Worm (Caenorhabditis elegans) whole organism, L3 larva: ENCODE data around the gene W10G6.6.
"Not testable (repeated sequence)": the region's sequence is repeated elsewhere in the genome, so short reads cannot be mapped to it uniquely, and the experiment has no call there.

ENCODE experiments used
- R02D3.7 ChIP-seq: fragments of 150-350 bp; optimal IDR thresholded peaks from 2 replicates; lab custom pipeline; 2014; ENCODE audit warnings: missing biosample characterization, missing genetic modification characterization
- ZK546.5 ChIP-seq: sonication (generic microtip); optimal IDR thresholded peaks from 2 replicates; lab custom pipeline; 2017; ENCODE audit warnings: missing biosample characterization, missing genetic modification characterization
- ceh-16 ChIP-seq: sonication (generic microtip); optimal IDR thresholded peaks from 2 replicates; lab custom pipeline; 2017; ENCODE audit warnings: missing biosample characterization, missing genetic modification characterization
- ceh-28 ChIP-seq: fragments of 150-350 bp; optimal IDR thresholded peaks from 2 replicates; lab custom pipeline; 2014; ENCODE audit warnings: missing biosample characterization, missing genetic modification reagents, missing genetic modification characterization
- ceh-82 ChIP-seq: fragments of 150-350 bp; optimal IDR thresholded peaks from 2 replicates; lab custom pipeline; 2014; ENCODE audit warnings: missing biosample characterization, missing genetic modification characterization
- ceh-9 ChIP-seq: sonication (generic microtip); optimal IDR thresholded peaks from 2 replicates; lab custom pipeline; 2018; ENCODE audit warnings: missing biosample characterization, missing genetic modification characterization
- daf-12 ChIP-seq: fragments of 150-350 bp; optimal IDR thresholded peaks from 2 replicates; lab custom pipeline; 2014; ENCODE audit warnings: missing biosample characterization, missing genetic modification reagents, missing genetic modification characterization
- egl-5 ChIP-seq: fragments of 150-350 bp; optimal IDR thresholded peaks from 2 replicates; lab custom pipeline; 2017; ENCODE audit warnings: missing biosample characterization, missing genetic modification reagents, missing genetic modification characterization, inconsistent platforms
- elt-1 ChIP-seq: fragments of 150-350 bp; optimal IDR thresholded peaks from 2 replicates; lab custom pipeline; 2014; ENCODE audit warnings: missing biosample characterization, missing genetic modification characterization
- elt-2 ChIP-seq: sonication (generic microtip); optimal IDR thresholded peaks from 2 replicates; lab custom pipeline; 2016; ENCODE audit warnings: missing genetic modification reagents, mild to moderate bottlenecking, missing genetic modification characterization, missing compliant biosample characterization
- elt-3 ChIP-seq, 3 experiments: fragments of 150-350 bp in 1 of 3; sonication (generic microtip) in 2 of 3; optimal IDR thresholded peaks; 2 replicates in 2 of 3; 4 replicates in 1 of 3; lab custom pipeline; 2014 to 2017; ENCODE audit warnings: missing biosample characterization in 3 of 3, missing genetic modification characterization in 3 of 3
- eor-1 ChIP-seq, 2 experiments: fragments of 150-350 bp; optimal IDR thresholded peaks; 2 replicates each; lab custom pipeline; 2014 to 2018; ENCODE audit warnings: missing biosample characterization in 2 of 2, missing genetic modification characterization in 2 of 2
- fkh-10 ChIP-seq: sonication (generic microtip); optimal IDR thresholded peaks from 2 replicates; lab custom pipeline; 2017; ENCODE audit warnings: missing biosample characterization, missing genetic modification reagents, missing genetic modification characterization
- fkh-2 ChIP-seq: fragments of 150-350 bp; optimal IDR thresholded peaks from 2 replicates; lab custom pipeline; 2014; ENCODE audit warnings: missing biosample characterization, missing genetic modification reagents, missing genetic modification characterization
- fos-1 ChIP-seq: fragments of 150-350 bp; optimal IDR thresholded peaks from 2 replicates; lab custom pipeline; 2014; ENCODE audit warnings: missing biosample characterization, missing genetic modification characterization
- hmg-11 ChIP-seq: sonication (generic microtip); optimal IDR thresholded peaks from 2 replicates; lab custom pipeline; 2016; ENCODE audit warnings: missing genetic modification characterization, missing compliant biosample characterization
- jun-1 ChIP-seq: fragments of 150-350 bp; optimal IDR thresholded peaks from 2 replicates; lab custom pipeline; 2014; ENCODE audit warnings: missing biosample characterization, missing genetic modification reagents, missing genetic modification characterization
- lin-15B ChIP-seq: fragments of 150-350 bp; optimal IDR thresholded peaks from 2 replicates; lab custom pipeline; 2014; ENCODE audit warnings: missing biosample characterization, missing genetic modification characterization
- lin-39 ChIP-seq: fragments of 150-350 bp; optimal IDR thresholded peaks from 2 replicates; lab custom pipeline; 2018; ENCODE audit warnings: missing biosample characterization, missing genetic modification reagents, missing genetic modification characterization
- lsy-12 ChIP-seq: sonication (generic microtip); optimal IDR thresholded peaks from 2 replicates; lab custom pipeline; 2016; ENCODE audit warnings: mild to moderate bottlenecking, missing genetic modification characterization, missing compliant biosample characterization
- mdl-1 ChIP-seq: fragments of 150-350 bp; optimal IDR thresholded peaks from 2 replicates; lab custom pipeline; 2014; ENCODE audit warnings: missing biosample characterization, missing genetic modification characterization
- mml-1 ChIP-seq: fragments of 150-350 bp; sonication (generic microtip); optimal IDR thresholded peaks from 3 replicates; lab custom pipeline; 2014; ENCODE audit warnings: missing biosample characterization, missing genetic modification characterization
- nfya-1 ChIP-seq: sonication (generic microtip); optimal IDR thresholded peaks from 2 replicates; lab custom pipeline; 2017; ENCODE audit warnings: missing genetic modification characterization, mild to moderate bottlenecking, missing compliant biosample characterization, antibody characterized with exemption, moderate library complexity; ENCODE audit not compliant: insufficient read depth
- nhr-11 ChIP-seq: fragments of 150-350 bp; optimal IDR thresholded peaks from 2 replicates; lab custom pipeline; 2014; ENCODE audit warnings: missing biosample characterization, missing genetic modification characterization
- nhr-12 ChIP-seq: fragments of 150-350 bp; optimal IDR thresholded peaks from 2 replicates; lab custom pipeline; 2014; ENCODE audit warnings: missing biosample characterization, missing genetic modification characterization
- nhr-23 ChIP-seq: fragments of 150-350 bp; optimal IDR thresholded peaks from 2 replicates; lab custom pipeline; 2014; ENCODE audit warnings: missing biosample characterization, missing genetic modification reagents, missing genetic modification characterization
- nhr-237 ChIP-seq: fragments of 150-350 bp; optimal IDR thresholded peaks from 2 replicates; lab custom pipeline; 2014; ENCODE audit warnings: missing biosample characterization, missing genetic modification characterization
- nhr-28 ChIP-seq: fragments of 150-350 bp; optimal IDR thresholded peaks from 2 replicates; lab custom pipeline; 2014; ENCODE audit warnings: missing biosample characterization, missing genetic modification characterization
- nhr-43 ChIP-seq: sonication (generic microtip); optimal IDR thresholded peaks from 2 replicates; lab custom pipeline; 2016; ENCODE audit warnings: mild to moderate bottlenecking, missing genetic modification characterization, missing compliant biosample characterization; ENCODE audit not compliant: poor library complexity, severe bottlenecking
- nhr-76 ChIP-seq: fragments of 150-350 bp; sonication (generic microtip); optimal IDR thresholded peaks from 5 replicates; lab custom pipeline; 2014; ENCODE audit warnings: missing biosample characterization, missing genetic modification characterization
- nhr-77 ChIP-seq: fragments of 150-350 bp; optimal IDR thresholded peaks from 2 replicates; lab custom pipeline; 2014; ENCODE audit warnings: missing biosample characterization, missing genetic modification characterization
- pqm-1 ChIP-seq: fragments of 150-350 bp; optimal IDR thresholded peaks from 2 replicates; lab custom pipeline; 2017; ENCODE audit warnings: missing biosample characterization, missing genetic modification characterization, inconsistent platforms
- sea-2 ChIP-seq: fragments of 150-350 bp; sonication (generic microtip); optimal IDR thresholded peaks from 4 replicates; lab custom pipeline; 2014; ENCODE audit warnings: missing biosample characterization, missing genetic modification reagents, missing genetic modification characterization
- skn-1 ChIP-seq: fragments of 150-350 bp; optimal IDR thresholded peaks from 2 replicates; lab custom pipeline; 2014; ENCODE audit warnings: missing biosample characterization, missing genetic modification characterization
- snpc-4 ChIP-seq: fragments of 150-350 bp; optimal IDR thresholded peaks from 2 replicates; lab custom pipeline; 2014; ENCODE audit warnings: missing biosample characterization, missing genetic modification characterization
- tbx-2 ChIP-seq: sonication (generic microtip); optimal IDR thresholded peaks from 2 replicates; lab custom pipeline; 2016; ENCODE audit warnings: mild to moderate bottlenecking, missing genetic modification characterization, missing compliant biosample characterization
- unc-39 ChIP-seq: sonication (generic microtip); optimal IDR thresholded peaks from 4 replicates; lab custom pipeline; 2017; ENCODE audit warnings: missing biosample characterization, missing genetic modification characterization
- zag-1 ChIP-seq: fragments of 150-350 bp; optimal IDR thresholded peaks from 2 replicates; lab custom pipeline; 2014; ENCODE audit warnings: missing biosample characterization, missing genetic modification characterization
- ztf-4 ChIP-seq: fragments of 150-350 bp; optimal IDR thresholded peaks from 2 replicates; lab custom pipeline; 2014; ENCODE audit warnings: missing biosample characterization, missing genetic modification characterization

W10G6.6 gene

DNA sequence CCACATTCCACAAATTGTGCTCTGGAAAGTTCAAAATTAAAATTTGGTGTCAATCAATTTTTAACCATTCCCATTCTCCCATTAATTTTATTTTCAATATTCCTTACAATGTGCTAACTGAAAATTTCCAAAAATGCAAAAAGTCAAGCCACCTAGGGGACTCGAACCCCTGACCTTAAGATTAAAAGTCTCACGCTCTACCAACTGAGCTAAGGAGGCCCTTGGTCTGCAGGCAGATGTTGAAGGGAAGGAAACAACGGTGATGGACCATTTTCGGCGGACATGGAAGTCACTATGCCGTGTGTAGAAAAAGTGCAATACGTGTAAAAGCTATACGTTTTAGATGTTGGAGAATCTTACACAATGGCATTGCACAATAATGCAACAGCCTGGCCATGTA, 32.8 kb downstream of the W10G6.6 start:
- TF ChIP-seq ceh-82 (no peak), pqm-1 (no peak), fos-1 (no peak), nhr-77 (tag; lab: Kevin White, UChicago) (no peak), elt-1 (tag; lab: Kevin White, UChicago) (no peak), lin-15B (no peak), fkh-2 (tag; lab: Kevin White, UChicago) (no peak), nhr-12 (tag; lab: Kevin White, UChicago) (no peak), eor-1 (tag; optimal IDR thresholded peaks at IDR 0.05; lab: Kevin White, UChicago) (no peak), nhr-237 (no peak), nhr-11 (tag; lab: Kevin White, UChicago) (no peak), nhr-28 (no peak), ceh-28 (no peak), fkh-10 (GFP tag; lab: Kevin White, UChicago) (no peak), snpc-4 (tag; lab: Kevin White, UChicago) (no peak), nhr-43 (tag; lab: Kevin White, UChicago) (no peak), elt-3 (tag; optimal IDR thresholded peaks at IDR 0.05; lab: Kevin White, UChicago) (no peak), nhr-23 (tag; lab: Kevin White, UChicago) (no peak)

DNA sequence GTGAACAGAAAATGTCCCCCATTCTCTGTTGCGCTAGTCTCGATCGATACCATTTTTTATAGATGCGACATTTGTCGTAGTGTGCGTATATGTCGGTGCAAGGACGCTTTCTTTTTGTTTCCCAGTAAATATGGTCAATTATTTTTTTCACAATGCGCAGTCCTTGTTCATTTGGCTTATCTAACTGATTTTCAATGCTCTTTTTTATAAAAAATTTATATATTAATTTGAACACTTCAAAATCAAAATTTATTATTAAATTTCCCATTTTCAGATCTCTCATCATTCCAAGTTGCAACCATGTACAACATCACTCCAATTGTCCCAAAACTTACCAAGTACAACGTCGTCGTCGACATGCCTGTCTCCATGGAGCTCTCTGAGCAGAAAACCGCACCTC, 33.5 kb downstream of the W10G6.6 start, which contains the start of gene F23A7.1:
Gene F23A7.1 (plus strand): TSS at position 301 of the 400 bp plus-strand sequence.
- TF ChIP-seq pqm-1 (no peak), lin-39 (tag; lab: Kevin White, UChicago) (no peak), zag-1 (no peak), sea-2 (GFP tag; lab: Kevin White, UChicago) (no peak), lsy-12 (no peak), nhr-43 (tag; lab: Kevin White, UChicago) (no peak)

DNA sequence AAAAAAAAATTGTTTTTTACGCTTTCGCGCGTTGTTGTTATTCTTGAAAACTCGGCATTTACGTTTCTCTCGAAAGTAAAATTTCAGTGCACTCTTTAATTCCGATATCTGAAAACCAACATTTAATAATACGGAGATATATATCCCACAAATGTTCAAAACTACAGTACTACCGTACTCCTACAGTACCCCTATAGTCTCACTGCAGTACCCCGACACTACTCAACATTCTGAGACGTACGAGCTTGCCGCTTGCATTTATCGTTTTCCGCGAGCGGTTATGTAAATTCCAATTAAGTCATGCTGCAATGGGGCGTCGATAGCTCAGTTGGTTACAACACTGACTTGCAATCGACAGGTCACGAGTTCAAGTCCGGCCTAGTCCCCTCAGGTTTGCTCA, 37.5 kb downstream of the W10G6.6 start, which contains the start of gene F23A7.8:
Gene F23A7.8 (plus strand): TSS at position 301 of the 400 bp plus-strand sequence.
- not testable (repeated sequence) for TF ChIP-seq elt-3 (tag; optimal IDR thresholded peaks at IDR 0.05; lab: Kevin White, UChicago); nhr-12 (tag; lab: Kevin White, UChicago); egl-5 (tag; lab: Kevin White, UChicago)

DNA sequence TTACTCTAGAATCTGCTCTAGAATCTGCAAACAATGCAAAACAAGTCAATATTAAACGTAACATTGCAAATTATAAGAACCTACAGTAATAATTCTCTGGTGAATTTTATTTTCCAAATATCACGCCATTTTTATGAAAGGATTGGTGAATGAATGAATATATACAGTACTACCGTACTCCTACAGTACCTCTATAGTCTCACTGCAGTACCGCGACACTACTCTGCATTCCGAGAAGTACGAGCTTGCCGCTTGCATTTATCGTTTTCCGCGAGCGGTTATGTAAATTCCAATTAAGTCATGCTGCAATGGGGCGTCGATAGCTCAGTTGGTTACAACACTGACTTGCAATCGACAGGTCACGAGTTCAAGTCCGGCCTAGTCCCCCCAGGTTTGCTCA, 38.3 kb downstream of the W10G6.6 start, which contains the start of gene F23A7.4:
Gene F23A7.4 (plus strand): TSS at position 301 of the 400 bp plus-strand sequence.
- not testable (repeated sequence) for TF ChIP-seq nhr-11, hmg-11, R02D3.7 (tag; lab: Kevin White, UChicago)

DNA sequence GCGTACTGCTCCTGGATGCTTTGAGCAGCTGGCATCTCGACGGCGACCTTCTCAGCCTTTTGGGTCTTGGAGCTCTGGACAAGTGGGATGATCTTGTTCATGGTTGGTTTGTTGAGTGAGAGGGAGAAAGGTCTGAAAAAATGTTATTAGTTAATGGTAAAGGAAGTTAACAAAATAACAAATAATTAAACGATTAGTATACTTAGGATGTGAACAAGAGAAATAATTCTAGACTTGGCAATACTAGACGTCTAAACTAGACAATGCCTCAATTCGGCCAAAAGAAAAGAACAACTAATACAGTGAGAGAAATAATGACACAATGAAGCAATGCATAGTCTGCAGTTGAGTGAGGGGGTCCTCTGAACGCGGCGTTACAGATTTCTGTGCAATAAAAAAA, 40.1 kb downstream of the W10G6.6 start, which contains the start of gene R11.4:
Gene R11.4 (minus strand): TSS at position 101 of the 400 bp plus-strand sequence.
- no peak for TF ChIP-seq elt-2 (tag; lab: Kevin White, UChicago)
- TF ChIP-seq skn-1 (tag; lab: Kevin White, UChicago) = no peak
- TF ChIP-seq tbx-2 (tag; lab: Kevin White, UChicago) = no peak
- TF ChIP-seq zag-1 = no peak
- TF ChIP-seq unc-39 = no peak
- TF ChIP-seq ceh-16 (tag; lab: Kevin White, UChicago) = no peak
- TF ChIP-seq snpc-4 (tag; lab: Kevin White, UChicago) = no peak
- TF ChIP-seq nfya-1 = no peak

DNA sequence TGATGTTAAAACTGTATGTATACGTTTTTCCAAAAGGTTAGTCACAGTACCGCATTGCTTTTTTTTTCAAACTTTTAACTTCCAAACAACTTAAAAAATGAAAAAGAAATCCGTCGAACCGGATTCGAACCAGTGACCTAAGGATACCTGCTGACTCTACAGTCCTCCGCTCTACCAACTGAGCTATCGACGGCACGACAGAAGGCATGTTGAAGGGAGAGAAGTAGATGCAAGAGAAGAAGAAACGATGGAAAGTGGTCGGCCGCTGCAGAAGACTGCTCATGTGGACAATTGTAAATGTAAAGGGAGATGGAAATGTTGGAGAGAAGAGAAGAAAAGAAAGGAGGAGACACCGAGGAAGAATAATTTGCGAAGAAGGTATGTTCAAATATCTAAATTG, 40.9 kb downstream of the W10G6.6 start:
- TF ChIP-seq jun-1 (peak; percentile 87), daf-12 (no peak), lin-15B (peak; percentile 3), skn-1 (tag; lab: Kevin White, UChicago) (peak; percentile 68), nhr-77 (tag; lab: Kevin White, UChicago) (peak; percentile 90), nhr-23 (tag; lab: Kevin White, UChicago) (peak; percentile 79), nhr-11 (tag; lab: Kevin White, UChicago) (peak; percentile 13), sea-2 (GFP tag; lab: Kevin White, UChicago) (peak; percentile 19), nhr-28 (peak; percentile 24), fos-1 (peak; percentile 52), nhr-43 (tag; lab: Kevin White, UChicago) (peak; percentile 89), mml-1 (tag; lab: Kevin White, UChicago) (peak; percentile 41), pqm-1 (no peak), lsy-12 (peak; percentile 56), elt-3 (tag; optimal IDR thresholded peaks at IDR 0.05; lab: Kevin White, UChicago) (peak in 1 of 3 experiments; percentile 86), ZK546.5 (tag; lab: Kevin White, UChicago) (no peak), zag-1 (peak; percentile 12), nhr-76 (tag; lab: Kevin White, UChicago) (peak; percentile 4), tbx-2 (tag; lab: Kevin White, UChicago) (peak; percentile 93), fkh-2 (tag; lab: Kevin White, UChicago) (no peak), unc-39 (no peak), R02D3.7 (tag; lab: Kevin White, UChicago) (peak; percentile 54), fkh-10 (GFP tag; lab: Kevin White, UChicago) (peak; percentile 2), mdl-1 (tag; lab: Kevin White, UChicago) (peak; percentile 3), ceh-28 (peak; percentile 75), nfya-1 (peak; percentile 73), ceh-16 (tag; lab: Kevin White, UChicago) (peak; percentile 54), ztf-4 (tag; lab: Kevin White, UChicago) (peak; percentile 20), ceh-9 (tag; lab: Kevin White, UChicago) (no peak)
